Worm (Caenorhabditis elegans) whole organism, young adult: Measurements from ENCODE around the gene Y105C5B.20.

Experiments
- B0019.2 ChIP-seq: fragments of 200-800 bp; sonication (Bioruptor generic); conservative IDR thresholded peaks from 2 replicates; pipeline ENCODE4 v1.3.6; 2022; ENCODE audit warnings: missing genetic modification reagents, missing genetic modification characterization, missing compliant biosample characterization
- B0261.1 ChIP-seq: sonication (generic microtip); optimal IDR thresholded peaks from 2 replicates; lab custom pipeline; 2016; ENCODE audit warnings: mild to moderate bottlenecking, missing genetic modification characterization, moderate library complexity, missing compliant biosample characterization
- B0336.3 ChIP-seq: fragments of 200-800 bp; sonication (Bioruptor generic); IDR thresholded peaks from 2 replicates; pipeline ENCODE4 v1.3.6; 2022; ENCODE audit warnings: missing genetic modification characterization, missing compliant biosample characterization
- C06A6.2 ChIP-seq: fragments of 200-800 bp; sonication (Bioruptor generic); conservative IDR thresholded peaks from 2 replicates; pipeline ENCODE4 v1.3.6; 2022; ENCODE audit warnings: missing genetic modification characterization, missing compliant biosample characterization
- F10E7.11 ChIP-seq: sonication (generic microtip); optimal IDR thresholded peaks from 2 replicates; lab custom pipeline; 2017; ENCODE audit warnings: mild to moderate bottlenecking, missing genetic modification characterization, moderate library complexity, missing compliant biosample characterization
- F22D6.2 ChIP-seq: sonication (generic microtip); optimal IDR thresholded peaks from 2 replicates; lab custom pipeline; 2016; ENCODE audit warnings: mild to moderate bottlenecking, missing genetic modification characterization, missing compliant biosample characterization
- F23B12.7 ChIP-seq: sonication (generic microtip); optimal IDR thresholded peaks from 2 replicates; lab custom pipeline; 2017; ENCODE audit warnings: missing genetic modification characterization, mild to moderate bottlenecking, missing compliant biosample characterization, antibody characterized with exemption, moderate library complexity; ENCODE audit not compliant: insufficient read depth
- F33H1.4 ChIP-seq: fragments of 200-800 bp; sonication (Bioruptor generic); IDR thresholded peaks from 2 replicates; pipeline ENCODE4 v1.3.6; 2022; ENCODE audit warnings: missing genetic modification reagents, missing genetic modification characterization, missing compliant biosample characterization
- F55B11.4 ChIP-seq: sonication (generic microtip); optimal IDR thresholded peaks from 2 replicates; lab custom pipeline; 2016; ENCODE audit warnings: missing compliant biosample characterization, missing genetic modification characterization, borderline replicate concordance; ENCODE audit not compliant: insufficient read depth
- F57C9.4 ChIP-seq: sonication (generic microtip); optimal IDR thresholded peaks from 2 replicates; lab custom pipeline; 2017; ENCODE audit warnings: mild to moderate bottlenecking, missing genetic modification characterization, missing compliant biosample characterization
- Y53F4B.3 ChIP-seq: fragments of 200-800 bp; sonication (Bioruptor generic); IDR thresholded peaks from 2 replicates; pipeline ENCODE4 v1.3.6; 2022; ENCODE audit warnings: missing genetic modification reagents, missing genetic modification characterization, missing compliant biosample characterization
- Y67H2A.10 ChIP-seq: fragments of 200-800 bp; sonication (Bioruptor generic); conservative IDR thresholded peaks from 2 replicates; pipeline ENCODE4 v1.3.6; 2022; ENCODE audit warnings: missing genetic modification reagents, missing genetic modification characterization, missing compliant biosample characterization
- attf-6 ChIP-seq: fragments of 200-800 bp; sonication (Bioruptor generic); IDR thresholded peaks from 2 replicates; pipeline ENCODE4 v1.3.6; 2022; ENCODE audit warnings: missing genetic modification reagents, missing genetic modification characterization, missing compliant biosample characterization
- bed-2 ChIP-seq: fragments of 200-800 bp; sonication (Bioruptor generic); IDR thresholded peaks from 2 replicates; pipeline ENCODE4 v1.3.6; 2022; ENCODE audit warnings: missing genetic modification reagents, missing genetic modification characterization, missing compliant biosample characterization
- cebp-2 ChIP-seq: fragments of 200-800 bp; sonication (Bioruptor generic); IDR thresholded peaks from 2 replicates; pipeline ENCODE4 v1.3.6; 2022; ENCODE audit warnings: missing genetic modification characterization, missing compliant biosample characterization
- ceh-100 ChIP-seq: fragments of 200-800 bp; sonication (Bioruptor generic); IDR thresholded peaks from 2 replicates; pipeline ENCODE4 v1.3.6; 2022; ENCODE audit warnings: missing genetic modification reagents, missing genetic modification characterization, missing compliant biosample characterization
- ceh-79 ChIP-seq: sonication (generic microtip); optimal IDR thresholded peaks from 2 replicates; lab custom pipeline; 2017; ENCODE audit warnings: mild to moderate bottlenecking, missing genetic modification characterization, missing compliant biosample characterization
- ets-4 ChIP-seq: fragments of 200-800 bp; sonication (Bioruptor generic); optimal IDR thresholded peaks from 2 replicates; lab custom pipeline; 2018; ENCODE audit warnings: mild to moderate bottlenecking, missing genetic modification characterization, missing compliant biosample characterization
- hlh-12 ChIP-seq: sonication (generic microtip); optimal IDR thresholded peaks from 2 replicates; lab custom pipeline; 2016; ENCODE audit warnings: missing genetic modification characterization, missing compliant biosample characterization
- hmg-1.2 ChIP-seq: fragments of 200-800 bp; sonication (Bioruptor generic); IDR thresholded peaks from 2 replicates; pipeline ENCODE4 v1.3.6; 2022; ENCODE audit warnings: missing genetic modification reagents, missing genetic modification characterization, missing compliant biosample characterization
- hmg-20 ChIP-seq: fragments of 200-800 bp; sonication (Bioruptor generic); IDR thresholded peaks from 2 replicates; pipeline ENCODE4 v1.3.6; 2022; ENCODE audit warnings: missing genetic modification reagents, missing genetic modification characterization, missing compliant biosample characterization
- hsf-1 ChIP-seq: fragments of 200-800 bp; sonication (Bioruptor generic); IDR thresholded peaks from 2 replicates; pipeline ENCODE4 v1.3.6; 2022; ENCODE audit warnings: missing genetic modification reagents, missing genetic modification characterization, missing compliant biosample characterization
- lag-1 ChIP-seq: fragments of 200-800 bp; sonication (Bioruptor generic); IDR thresholded peaks from 2 replicates; pipeline ENCODE4 v1.3.6; 2022; ENCODE audit warnings: missing genetic modification reagents, missing genetic modification characterization, missing compliant biosample characterization
- let-526 ChIP-seq: fragments of 200-800 bp; sonication (Bioruptor generic); IDR thresholded peaks from 2 replicates; pipeline ENCODE4 v1.3.6; 2022; ENCODE audit warnings: missing genetic modification reagents, missing genetic modification characterization, missing compliant biosample characterization
- nhr-80 ChIP-seq: sonication (generic microtip); optimal IDR thresholded peaks from 2 replicates; lab custom pipeline; 2016; ENCODE audit warnings: missing genetic modification characterization, missing compliant biosample characterization
- pbrm-1 ChIP-seq: fragments of 200-800 bp; sonication (Bioruptor generic); IDR thresholded peaks from 2 replicates; pipeline ENCODE4 v1.3.6; 2022; ENCODE audit warnings: missing genetic modification reagents, missing genetic modification characterization, missing compliant biosample characterization
- pha-4 ChIP-seq: fragments of 150-350 bp; sonication (generic microtip); optimal IDR thresholded peaks from 2 replicates; lab custom pipeline; 2014; ENCODE audit warnings: missing biosample characterization, missing genetic modification reagents, missing genetic modification characterization
- rcor-1 ChIP-seq: fragments of 200-800 bp; sonication (Bioruptor generic); IDR thresholded peaks from 2 replicates; pipeline ENCODE4 v1.3.6; 2022; ENCODE audit warnings: missing genetic modification reagents, missing genetic modification characterization, missing compliant biosample characterization
- rpc-1 ChIP-seq, 2 experiments: fragments of 150-350 bp in 1 of 2; sonication (generic microtip) in 1 of 2; optimal IDR thresholded peaks; 2 replicates each; lab custom pipeline; 2014 to 2018; ENCODE audit warnings: missing biosample characterization in 1 of 2, missing genetic modification characterization in 1 of 2, missing genetic modification reagents in 1 of 2, missing genotype in 1 of 2
- snpc-1.3 ChIP-seq: sonication (generic microtip); optimal IDR thresholded peaks from 2 replicates; lab custom pipeline; 2017; ENCODE audit warnings: missing genetic modification characterization, mild to moderate bottlenecking, missing compliant biosample characterization, antibody characterized with exemption, moderate library complexity, missing genotype, missing genetic modification reagents; ENCODE audit not compliant: insufficient read depth
- snpc-4 ChIP-seq, 5 experiments: fragments of 150-350 bp in 1 of 5; sonication (generic microtip) in 4 of 5; optimal IDR thresholded peaks; 2 replicates each; lab custom pipeline; 2014 to 2018; ENCODE audit warnings: missing genetic modification characterization in 5 of 5, missing biosample characterization in 3 of 5, antibody characterized with exemption in 2 of 5, mild to moderate bottlenecking in 2 of 5, missing compliant biosample characterization in 2 of 5, missing genotype in 2 of 5, moderate library complexity in 2 of 5, missing genetic modification reagents in 1 of 5
- sptf-2 ChIP-seq: fragments of 200-800 bp; sonication (Bioruptor generic); optimal IDR thresholded peaks from 2 replicates; lab custom pipeline; 2018; ENCODE audit warnings: mild to moderate bottlenecking, missing genetic modification characterization, missing compliant biosample characterization
- tbp1 ChIP-seq: fragments of 200-800 bp; sonication (Bioruptor generic); optimal IDR thresholded peaks from 2 replicates; lab custom pipeline; 2018; ENCODE audit warnings: mild to moderate bottlenecking, missing genetic modification characterization, missing compliant biosample characterization
- tlf-1 ChIP-seq: fragments of 200-800 bp; sonication (Bioruptor generic); optimal IDR thresholded peaks from 2 replicates; lab custom pipeline; 2018; ENCODE audit warnings: mild to moderate bottlenecking, missing genetic modification characterization, missing compliant biosample characterization
- unc-130 ChIP-seq: sonication (generic microtip); optimal IDR thresholded peaks from 2 replicates; lab custom pipeline; 2016; ENCODE audit warnings: missing genetic modification reagents, missing genetic modification characterization, missing compliant biosample characterization
- xnd-1 ChIP-seq: sonication (generic microtip); optimal IDR thresholded peaks from 2 replicates; lab custom pipeline; 2016; ENCODE audit warnings: missing genotype, missing genetic modification reagents, missing genetic modification characterization, missing compliant biosample characterization
- ztf-18 ChIP-seq: sonication (generic microtip); optimal IDR thresholded peaks from 2 replicates; lab custom pipeline; 2016; ENCODE audit warnings: missing genotype, mild to moderate bottlenecking, missing genetic modification characterization, missing compliant biosample characterization
- ztf-28 ChIP-seq: fragments of 200-800 bp; sonication (Bioruptor generic); IDR thresholded peaks from 2 replicates; pipeline ENCODE4 v1.3.6; 2022; ENCODE audit warnings: missing genetic modification reagents, missing genetic modification characterization, missing compliant biosample characterization

Gene Y105C5B.20

ce11 chrIV:16024165-16024564 lies 29.8 kb upstream of the Y105C5B.20 start:
- TF ChIP-seq rpc-1 (optimal IDR thresholded peaks at IDR 0.05; lab: Kevin White, UChicago) (no peak), rpc-1 (tag; optimal IDR thresholded peaks at IDR 0.05; lab: Kevin White, UChicago) (no peak), tbp1 (GFP tag; lab: Kevin White, UChicago) (peak; percentile 6), xnd-1 (no peak), snpc-4 (GFP tag; optimal IDR thresholded peaks at IDR 0.05; lab: Kevin White, UChicago) (no peak), snpc-4 (tag; optimal IDR thresholded peaks at IDR 0.05; lab: Kevin White, UChicago) (peak in 2 of 4 experiments; percentile 12 to 38), rcor-1 (GFP tag; lab: Robert Waterston, UW) (no peak), hmg-20 (GFP tag; lab: Robert Waterston, UW) (no peak), hmg-1.2 (peak; percentile 57; the same call in 1 of the 2 replicates)

- TF ChIP-seq unc-130 (GFP tag; lab: Kevin White, UChicago), result no peak
- TF ChIP-seq rpc-1 (optimal IDR thresholded peaks at IDR 0.05; lab: Kevin White, UChicago), result no peak
- TF ChIP-seq rpc-1 (tag; optimal IDR thresholded peaks at IDR 0.05; lab: Kevin White, UChicago), result no peak
Observed at ce11 chrIV:16022438-16022837, 28.0 kb upstream of the Y105C5B.20 start.

ce11 chrIV:16015729-16016128 lies 21.3 kb upstream of the Y105C5B.20 start:
- TF ChIP-seq hsf-1 (GFP tag; lab: Robert Waterston, UW) (no peak), ztf-28 (no peak), F57C9.4 (tag; lab: Kevin White, UChicago) (no peak), attf-6 (GFP tag; lab: Robert Waterston, UW) (peak; percentile 60; the same call in 1 of the 2 replicates), B0261.1 (tag; lab: Kevin White, UChicago) (no peak), F33H1.4 (no peak), F55B11.4 (tag; lab: Kevin White, UChicago) (no peak), B0019.2 (GFP tag; lab: Robert Waterston, UW) (no peak), F10E7.11 (no peak), Y67H2A.10 (no peak), sptf-2 (GFP tag; lab: Kevin White, UChicago) (no peak), nhr-80 (tag; lab: Kevin White, UChicago) (no peak), ets-4 (GFP tag; lab: Kevin White, UChicago) (no peak), snpc-4 (GFP tag; optimal IDR thresholded peaks at IDR 0.05; lab: Kevin White, UChicago) (no peak), snpc-4 (tag; optimal IDR thresholded peaks at IDR 0.05; lab: Kevin White, UChicago) (peak in 3 of 4 experiments; percentile 7 to 53 (median 48)), tlf-1 (GFP tag; lab: Kevin White, UChicago) (no peak), ceh-100 (GFP tag; lab: Robert Waterston, UW) (no peak)

- TF ChIP-seq ceh-79 (tag; lab: Kevin White, UChicago) (no peak), B0261.1 (tag; lab: Kevin White, UChicago) (no peak), cebp-2 (no peak), ceh-100 (GFP tag; lab: Robert Waterston, UW) (no peak), ztf-18 (tag; lab: Kevin White, UChicago) (no peak), snpc-1.3 (tag; lab: Kevin White, UChicago) (no peak), hlh-12 (tag; lab: Kevin White, UChicago) (no peak), pbrm-1 (no peak), lag-1 (GFP tag; lab: Robert Waterston, UW) (no peak), bed-2 (GFP tag; lab: Robert Waterston, UW) (no peak), F22D6.2 (tag; lab: Kevin White, UChicago) (no peak), rcor-1 (GFP tag; lab: Robert Waterston, UW) (no peak), Y53F4B.3 (GFP tag; lab: Robert Waterston, UW) (no peak), F23B12.7 (tag; lab: Kevin White, UChicago) (no peak), pha-4 (tag; lab: Kevin White, UChicago) (no peak), B0336.3 (GFP tag; lab: Robert Waterston, UW) (no peak), Y67H2A.10 (no peak), C06A6.2 (GFP tag; lab: Robert Waterston, UW) (no peak), let-526 (GFP tag; lab: Robert Waterston, UW) (no peak)
Observed at ce11 chrIV:16006267-16006666, 11.9 kb upstream of the Y105C5B.20 start.
